Worm (Caenorhabditis elegans) whole organism, L2 larva: ENCODE measurements around the gene spig-4.

Experiments
- aly-2 ChIP-seq: fragments of 150-350 bp; optimal IDR thresholded peaks from 2 replicates; lab custom pipeline; 2014; ENCODE audit warnings: missing biosample characterization, missing genetic modification characterization
- ama-1 ChIP-seq: fragments of 150-350 bp; optimal IDR thresholded peaks from 2 replicates; lab custom pipeline; 2018; ENCODE audit warnings: inconsistent platforms
- crh-2 ChIP-seq: sonication (generic microtip); optimal IDR thresholded peaks from 2 replicates; lab custom pipeline; 2017; ENCODE audit warnings: missing biosample characterization, missing genetic modification characterization
- fos-1 ChIP-seq: fragments of 150-350 bp; optimal IDR thresholded peaks from 2 replicates; lab custom pipeline; 2014; ENCODE audit warnings: missing biosample characterization, missing genetic modification characterization
- lin-39 ChIP-seq: fragments of 150-350 bp; optimal IDR thresholded peaks from 2 replicates; lab custom pipeline; 2014; ENCODE audit warnings: missing biosample characterization, missing genetic modification reagents, missing genetic modification characterization
- nhr-10 ChIP-seq: sonication (generic microtip); optimal IDR thresholded peaks from 2 replicates; lab custom pipeline; 2017; ENCODE audit warnings: missing biosample characterization, missing genetic modification characterization
- nhr-237 ChIP-seq: fragments of 150-350 bp; optimal IDR thresholded peaks from 2 replicates; lab custom pipeline; 2014; ENCODE audit warnings: missing biosample characterization, missing genetic modification characterization
- snpc-4 ChIP-seq: fragments of 150-350 bp; optimal IDR thresholded peaks from 2 replicates; lab custom pipeline; 2014; ENCODE audit warnings: missing biosample characterization, missing genetic modification characterization
- unc-39 ChIP-seq: fragments of 150-350 bp; optimal IDR thresholded peaks from 2 replicates; lab custom pipeline; 2014; ENCODE audit warnings: missing biosample characterization, missing genetic modification characterization
- unc-62 ChIP-seq: fragments of 150-350 bp; optimal IDR thresholded peaks from 2 replicates; lab custom pipeline; 2014; ENCODE audit warnings: missing biosample characterization, missing genetic modification reagents, missing genetic modification characterization
- ztf-4 ChIP-seq: fragments of 150-350 bp; optimal IDR thresholded peaks from 2 replicates; lab custom pipeline; 2014; ENCODE audit warnings: missing biosample characterization, missing genetic modification characterization

DNA sequence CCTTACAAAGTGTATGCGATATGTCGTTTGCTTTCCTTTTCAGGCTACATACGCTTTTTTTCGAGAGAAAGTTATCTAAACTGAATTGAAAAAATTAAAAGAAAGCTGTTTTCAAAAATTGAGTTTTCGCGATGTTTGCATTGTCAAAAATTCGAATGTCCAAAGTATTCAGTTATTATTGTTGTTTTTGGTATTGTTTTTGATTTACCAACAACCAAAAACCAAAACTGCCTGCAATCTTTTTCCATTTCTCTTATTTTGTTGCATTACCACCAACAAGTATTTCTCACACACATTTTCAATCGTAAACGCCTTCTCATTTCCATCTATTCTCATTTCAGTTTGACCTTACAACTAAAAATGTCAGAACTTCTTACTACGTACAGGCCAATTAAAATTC is 22.1 kb upstream of the spig-4 start, which contains the start of gene pepm-1:
- TF ChIP-seq nhr-10 (tag; lab: Kevin White, UChicago) (no peak), crh-2 (no peak), nhr-237 (tag; lab: Kevin White, UChicago) (no peak), lin-39 (tag; lab: Kevin White, UChicago) (no peak), ama-1 (lab: Kevin White, UChicago) (no peak), unc-39 (tag; lab: Kevin White, UChicago) (no peak), aly-2 (no peak), fos-1 (tag; lab: Kevin White, UChicago) (no peak), ztf-4 (no peak), snpc-4 (tag; lab: Kevin White, UChicago) (no peak), unc-62 (GFP tag; lab: Kevin White, UChicago) (no peak)
